Worm (Caenorhabditis elegans): ENCODE results near the gene sru-8.

DNA sequence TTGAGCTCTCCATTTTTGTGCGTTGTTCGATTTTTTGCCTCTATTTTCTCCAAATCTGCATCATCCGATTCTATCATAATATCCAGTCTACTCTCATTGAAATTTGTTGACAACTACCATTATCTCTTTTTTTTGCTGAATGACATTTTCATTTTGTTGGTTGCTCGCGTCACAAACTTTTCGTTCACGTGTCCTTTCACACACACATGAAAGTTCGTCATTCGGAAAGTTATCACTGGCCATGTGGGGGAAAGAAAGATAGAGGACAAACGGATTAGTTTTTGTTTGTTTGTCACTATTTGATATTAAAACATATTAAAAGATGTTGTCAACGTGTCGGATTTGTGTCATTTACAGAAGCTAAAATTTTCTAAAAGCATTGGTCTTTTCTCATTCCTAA lies 48.7 kb upstream of the sru-8 start:
- TF ChIP-seq lsy-2 (tag; optimal IDR thresholded peaks at IDR 0.05) (peak in 1 of 2 experiments; percentile 8), elt-3 (tag; optimal IDR thresholded peaks at IDR 0.05) (no peak), nhr-90 (tag; optimal IDR thresholded peaks at IDR 0.05; ENCODE audit: poor library complexity) (no peak), unc-62 (GFP tag; optimal IDR thresholded peaks at IDR 0.05) (no peak), dpl-1 (GFP tag; optimal IDR thresholded peaks at IDR 0.05) (no peak), mab-9 (GFP tag; IDR thresholded peaks at IDR 0.05) (no peak), efl-1 (optimal IDR thresholded peaks at IDR 0.05) (no peak), efl-1 (GFP tag; optimal IDR thresholded peaks at IDR 0.05 in 1 of 2) (no peak)
